Worm (Caenorhabditis elegans) whole organism, L3 larva: ENCODE results near the gene T25D1.1.
A peak's percentile ranks its signal among the peaks of the same experiment; 100 is the strongest.
"Not testable (repeated sequence)": the region's sequence is repeated elsewhere in the genome, so short reads cannot be mapped to it uniquely, and the experiment has no call there.

ENCODE experiments used
- R02D3.7 ChIP-seq: fragments of 150-350 bp; optimal IDR thresholded peaks from 2 replicates; lab custom pipeline; 2014; ENCODE audit warnings: missing biosample characterization, missing genetic modification characterization
- ZK546.5 ChIP-seq: sonication (generic microtip); optimal IDR thresholded peaks from 2 replicates; lab custom pipeline; 2017; ENCODE audit warnings: missing biosample characterization, missing genetic modification characterization
- aly-2 ChIP-seq: fragments of 150-350 bp; optimal IDR thresholded peaks from 2 replicates; lab custom pipeline; 2014; ENCODE audit warnings: missing biosample characterization, missing genetic modification characterization
- ama-1 ChIP-seq: fragments of 150-350 bp; optimal IDR thresholded peaks from 2 replicates; lab custom pipeline; 2018
- ceh-28 ChIP-seq: fragments of 150-350 bp; optimal IDR thresholded peaks from 2 replicates; lab custom pipeline; 2014; ENCODE audit warnings: missing biosample characterization, missing genetic modification reagents, missing genetic modification characterization
- ceh-82 ChIP-seq: fragments of 150-350 bp; optimal IDR thresholded peaks from 2 replicates; lab custom pipeline; 2014; ENCODE audit warnings: missing biosample characterization, missing genetic modification characterization
- ceh-9 ChIP-seq: sonication (generic microtip); optimal IDR thresholded peaks from 2 replicates; lab custom pipeline; 2018; ENCODE audit warnings: missing biosample characterization, missing genetic modification characterization
- daf-12 ChIP-seq: fragments of 150-350 bp; optimal IDR thresholded peaks from 2 replicates; lab custom pipeline; 2014; ENCODE audit warnings: missing biosample characterization, missing genetic modification reagents, missing genetic modification characterization
- egl-27 ChIP-seq: sonication (generic microtip); optimal IDR thresholded peaks from 4 replicates; lab custom pipeline; 2017; ENCODE audit warnings: missing biosample characterization, missing genetic modification reagents, missing genetic modification characterization
- elt-2 ChIP-seq: sonication (generic microtip); optimal IDR thresholded peaks from 2 replicates; lab custom pipeline; 2016; ENCODE audit warnings: missing genetic modification reagents, mild to moderate bottlenecking, missing genetic modification characterization, missing compliant biosample characterization
- elt-3 ChIP-seq, 3 experiments: fragments of 150-350 bp in 1 of 3; sonication (generic microtip) in 2 of 3; optimal IDR thresholded peaks; 2 replicates in 2 of 3; 4 replicates in 1 of 3; lab custom pipeline; 2014 to 2017; ENCODE audit warnings: missing biosample characterization in 3 of 3, missing genetic modification characterization in 3 of 3
- eor-1 ChIP-seq, 2 experiments: fragments of 150-350 bp; optimal IDR thresholded peaks; 2 replicates each; lab custom pipeline; 2014 to 2018; ENCODE audit warnings: missing biosample characterization in 2 of 2, missing genetic modification characterization in 2 of 2
- fkh-2 ChIP-seq: fragments of 150-350 bp; optimal IDR thresholded peaks from 2 replicates; lab custom pipeline; 2014; ENCODE audit warnings: missing biosample characterization, missing genetic modification reagents, missing genetic modification characterization
- fos-1 ChIP-seq: fragments of 150-350 bp; optimal IDR thresholded peaks from 2 replicates; lab custom pipeline; 2014; ENCODE audit warnings: missing biosample characterization, missing genetic modification characterization
- hmg-11 ChIP-seq: sonication (generic microtip); optimal IDR thresholded peaks from 2 replicates; lab custom pipeline; 2016; ENCODE audit warnings: missing genetic modification characterization, missing compliant biosample characterization
- lin-39 ChIP-seq: fragments of 150-350 bp; optimal IDR thresholded peaks from 2 replicates; lab custom pipeline; 2018; ENCODE audit warnings: missing biosample characterization, missing genetic modification reagents, missing genetic modification characterization
- lsy-12 ChIP-seq: sonication (generic microtip); optimal IDR thresholded peaks from 2 replicates; lab custom pipeline; 2016; ENCODE audit warnings: mild to moderate bottlenecking, missing genetic modification characterization, missing compliant biosample characterization
- mdl-1 ChIP-seq: fragments of 150-350 bp; optimal IDR thresholded peaks from 2 replicates; lab custom pipeline; 2014; ENCODE audit warnings: missing biosample characterization, missing genetic modification characterization
- mml-1 ChIP-seq: fragments of 150-350 bp; sonication (generic microtip); optimal IDR thresholded peaks from 3 replicates; lab custom pipeline; 2014; ENCODE audit warnings: missing biosample characterization, missing genetic modification characterization
- nfya-1 ChIP-seq: sonication (generic microtip); optimal IDR thresholded peaks from 2 replicates; lab custom pipeline; 2017; ENCODE audit warnings: missing genetic modification characterization, mild to moderate bottlenecking, missing compliant biosample characterization, antibody characterized with exemption, moderate library complexity; ENCODE audit not compliant: insufficient read depth
- nhr-11 ChIP-seq: fragments of 150-350 bp; optimal IDR thresholded peaks from 2 replicates; lab custom pipeline; 2014; ENCODE audit warnings: missing biosample characterization, missing genetic modification characterization
- nhr-12 ChIP-seq: fragments of 150-350 bp; optimal IDR thresholded peaks from 2 replicates; lab custom pipeline; 2014; ENCODE audit warnings: missing biosample characterization, missing genetic modification characterization
- nhr-23 ChIP-seq: fragments of 150-350 bp; optimal IDR thresholded peaks from 2 replicates; lab custom pipeline; 2014; ENCODE audit warnings: missing biosample characterization, missing genetic modification reagents, missing genetic modification characterization
- nhr-237 ChIP-seq: fragments of 150-350 bp; optimal IDR thresholded peaks from 2 replicates; lab custom pipeline; 2014; ENCODE audit warnings: missing biosample characterization, missing genetic modification characterization
- nhr-28 ChIP-seq: fragments of 150-350 bp; optimal IDR thresholded peaks from 2 replicates; lab custom pipeline; 2014; ENCODE audit warnings: missing biosample characterization, missing genetic modification characterization
- nhr-43 ChIP-seq: sonication (generic microtip); optimal IDR thresholded peaks from 2 replicates; lab custom pipeline; 2016; ENCODE audit warnings: mild to moderate bottlenecking, missing genetic modification characterization, missing compliant biosample characterization; ENCODE audit not compliant: poor library complexity, severe bottlenecking
- nhr-67 ChIP-seq: fragments of 150-350 bp; optimal IDR thresholded peaks from 2 replicates; lab custom pipeline; 2014; ENCODE audit warnings: missing biosample characterization, missing genetic modification characterization
- nhr-76 ChIP-seq: fragments of 150-350 bp; sonication (generic microtip); optimal IDR thresholded peaks from 5 replicates; lab custom pipeline; 2014; ENCODE audit warnings: missing biosample characterization, missing genetic modification characterization
- pha-4 ChIP-seq: fragments of 150-350 bp; optimal IDR thresholded peaks from 2 replicates; lab custom pipeline; 2014; ENCODE audit warnings: missing biosample characterization, missing genetic modification reagents, missing genetic modification characterization
- snpc-4 ChIP-seq: fragments of 150-350 bp; optimal IDR thresholded peaks from 2 replicates; lab custom pipeline; 2014; ENCODE audit warnings: missing biosample characterization, missing genetic modification characterization
- tbx-2 ChIP-seq: sonication (generic microtip); optimal IDR thresholded peaks from 2 replicates; lab custom pipeline; 2016; ENCODE audit warnings: mild to moderate bottlenecking, missing genetic modification characterization, missing compliant biosample characterization
- unc-39 ChIP-seq: sonication (generic microtip); optimal IDR thresholded peaks from 4 replicates; lab custom pipeline; 2017; ENCODE audit warnings: missing biosample characterization, missing genetic modification characterization
- unc-62 ChIP-seq: fragments of 150-350 bp; sonication (generic microtip); optimal IDR thresholded peaks from 4 replicates; lab custom pipeline; 2014; ENCODE audit warnings: missing biosample characterization, missing genetic modification reagents, missing genetic modification characterization
- zag-1 ChIP-seq: fragments of 150-350 bp; optimal IDR thresholded peaks from 2 replicates; lab custom pipeline; 2014; ENCODE audit warnings: missing biosample characterization, missing genetic modification characterization
- ztf-4 ChIP-seq: fragments of 150-350 bp; optimal IDR thresholded peaks from 2 replicates; lab custom pipeline; 2014; ENCODE audit warnings: missing biosample characterization, missing genetic modification characterization

The T25D1.1 gene

DNA sequence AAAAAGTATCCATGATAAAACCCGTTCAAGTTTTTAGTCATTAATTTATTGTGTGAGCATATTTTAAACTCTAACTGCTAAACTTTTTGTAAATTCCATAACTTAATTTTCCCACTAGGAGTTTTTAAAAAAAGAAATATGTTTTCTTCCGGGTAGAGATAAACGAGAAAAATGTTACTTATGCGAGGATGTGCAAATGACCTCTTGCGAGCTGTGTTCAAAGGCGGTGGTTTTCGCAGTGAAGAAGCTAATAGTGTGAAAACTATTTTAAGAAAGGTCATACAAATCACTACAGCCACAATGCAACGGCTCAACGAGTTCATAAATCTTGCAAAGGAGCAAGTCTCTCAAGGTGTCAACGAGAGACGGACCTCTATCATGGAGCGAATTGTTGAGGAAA lies 18.6 kb upstream of the T25D1.1 start, which contains the start of gene K05G3.1:
Gene K05G3.1, plus strand, starts transcription at position 301 of the 400 bp plus-strand sequence.
- TF ChIP-seq nhr-76 (no peak), pha-4 (tag; lab: Kevin White, UChicago) (no peak), ceh-28 (tag; lab: Kevin White, UChicago) (no peak), ztf-4 (tag; lab: Kevin White, UChicago) (no peak), nhr-237 (no peak), ceh-9 (tag; lab: Kevin White, UChicago) (no peak), elt-2 (tag; lab: Kevin White, UChicago) (no peak), fkh-2 (tag; lab: Kevin White, UChicago) (no peak), elt-3 (tag; optimal IDR thresholded peaks at IDR 0.05; lab: Kevin White, UChicago) (no peak), nhr-12 (tag; lab: Kevin White, UChicago) (no peak), mdl-1 (no peak), lin-39 (tag; lab: Kevin White, UChicago) (no peak), daf-12 (tag; lab: Kevin White, UChicago) (no peak), hmg-11 (tag; lab: Kevin White, UChicago) (no peak), eor-1 (tag; optimal IDR thresholded peaks at IDR 0.05; lab: Kevin White, UChicago) (no peak), tbx-2 (tag; lab: Kevin White, UChicago) (no peak), mml-1 (tag; lab: Kevin White, UChicago) (no peak), nhr-11 (tag; lab: Kevin White, UChicago) (no peak)

DNA sequence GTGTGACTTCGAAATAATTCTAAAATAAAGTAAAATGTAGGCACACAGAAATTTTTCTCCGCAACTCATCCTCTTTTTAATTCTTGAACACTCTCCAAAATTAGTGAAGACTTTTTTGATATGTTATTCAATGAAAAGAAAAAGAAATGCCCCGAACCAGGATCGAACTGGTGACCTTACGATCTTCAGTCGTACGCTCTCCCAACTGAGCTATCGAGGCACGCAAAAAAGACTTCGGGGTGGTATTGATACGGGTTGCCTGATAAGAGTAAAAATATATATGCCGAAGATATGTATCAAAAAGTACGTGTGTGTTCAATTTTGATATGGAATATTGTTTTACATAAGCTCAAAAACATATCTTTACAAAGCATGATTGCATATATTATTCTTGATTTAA lies 16.6 kb upstream of the T25D1.1 start:
- no peak for TF ChIP-seq egl-27 (tag; lab: Kevin White, UChicago)
- no peak for TF ChIP-seq daf-12 (tag; lab: Kevin White, UChicago)
- no peak for TF ChIP-seq nhr-76
- peak; percentile 13 for TF ChIP-seq nfya-1 (tag; lab: Kevin White, UChicago)
- peak; percentile 18 for TF ChIP-seq elt-2 (tag; lab: Kevin White, UChicago)
- TF ChIP-seq ZK546.5 (tag; lab: Kevin White, UChicago): no peak
- TF ChIP-seq fkh-2 (tag; lab: Kevin White, UChicago): no peak

DNA sequence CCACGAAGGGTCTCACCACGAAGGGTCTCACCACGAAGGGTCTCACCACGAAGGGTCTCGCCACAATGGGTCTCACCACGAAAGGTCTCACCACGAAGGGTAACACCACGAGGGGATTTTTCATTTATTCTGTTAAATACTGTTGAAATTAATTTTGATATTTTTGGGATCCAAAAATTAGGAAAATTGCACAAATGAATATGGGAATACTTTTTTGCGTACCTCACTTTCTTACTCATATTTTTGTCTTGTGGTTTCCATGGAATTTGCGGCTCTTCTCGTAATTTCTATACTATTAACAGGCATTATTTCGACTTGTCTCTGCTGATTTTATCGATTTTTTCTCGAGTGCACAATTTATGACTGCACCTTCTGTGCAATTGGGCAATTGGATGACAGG lies 14.3 kb upstream of the T25D1.1 start, which contains the start of gene T25D1.3:
Gene T25D1.3, plus strand, starts transcription at position 301 of the 400 bp plus-strand sequence.
- no peak for TF ChIP-seq nfya-1 (tag; lab: Kevin White, UChicago)
- no peak for TF ChIP-seq lin-39 (tag; lab: Kevin White, UChicago)
- TF ChIP-seq lsy-12 (tag; lab: Kevin White, UChicago): no peak
- no peak for TF ChIP-seq daf-12 (tag; lab: Kevin White, UChicago)
- no peak for TF ChIP-seq mdl-1
- TF ChIP-seq ceh-9 (tag; lab: Kevin White, UChicago): no peak
- no peak for TF ChIP-seq eor-1 (tag; optimal IDR thresholded peaks at IDR 0.05; lab: Kevin White, UChicago)
- no peak for TF ChIP-seq pha-4 (tag; lab: Kevin White, UChicago)
- no peak for TF ChIP-seq aly-2 (tag; lab: Kevin White, UChicago)
- TF ChIP-seq R02D3.7: no peak
- no peak for TF ChIP-seq mml-1 (tag; lab: Kevin White, UChicago)
- no peak for TF ChIP-seq ceh-82
- TF ChIP-seq nhr-28 (tag; lab: Kevin White, UChicago): no peak
- no peak for TF ChIP-seq egl-27 (tag; lab: Kevin White, UChicago)
- TF ChIP-seq fos-1 (tag; lab: Kevin White, UChicago): no peak
- no peak for TF ChIP-seq ama-1
- no peak for TF ChIP-seq unc-62 (GFP tag; lab: Kevin White, UChicago)
- TF ChIP-seq tbx-2 (tag; lab: Kevin White, UChicago): no peak
- no peak for TF ChIP-seq elt-3 (tag; optimal IDR thresholded peaks at IDR 0.05; lab: Kevin White, UChicago)
- no peak for TF ChIP-seq elt-2 (tag; lab: Kevin White, UChicago)

DNA sequence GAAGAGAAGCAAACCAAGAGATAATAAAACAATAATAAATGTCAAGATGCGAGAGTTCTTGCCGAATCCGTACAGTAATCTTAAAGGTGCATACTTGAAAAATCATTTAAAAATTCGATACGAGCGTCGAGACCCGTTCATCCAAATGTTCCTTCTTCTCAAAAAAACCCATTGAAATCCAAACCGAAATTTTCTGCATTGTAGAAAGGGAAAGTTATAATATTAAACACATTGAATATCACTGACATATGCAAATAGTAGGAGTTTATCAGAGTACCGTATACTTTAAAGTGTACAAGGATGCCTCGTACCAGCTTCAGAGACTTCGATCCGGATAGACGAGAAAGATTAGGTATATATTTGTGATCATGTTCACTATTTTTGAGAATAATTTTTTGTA lies 4.4 kb upstream of the T25D1.1 start, which contains the start of gene T25D1.2:
Gene T25D1.2, plus strand, starts transcription at position 301 of the 400 bp plus-strand sequence.
- TF ChIP-seq aly-2, nhr-23, mml-1 (tag; lab: Kevin White, UChicago): not testable (repeated sequence)
- TF ChIP-seq, all 47 proteins: peak for 0; not testable (repeated sequence) for 47

DNA sequence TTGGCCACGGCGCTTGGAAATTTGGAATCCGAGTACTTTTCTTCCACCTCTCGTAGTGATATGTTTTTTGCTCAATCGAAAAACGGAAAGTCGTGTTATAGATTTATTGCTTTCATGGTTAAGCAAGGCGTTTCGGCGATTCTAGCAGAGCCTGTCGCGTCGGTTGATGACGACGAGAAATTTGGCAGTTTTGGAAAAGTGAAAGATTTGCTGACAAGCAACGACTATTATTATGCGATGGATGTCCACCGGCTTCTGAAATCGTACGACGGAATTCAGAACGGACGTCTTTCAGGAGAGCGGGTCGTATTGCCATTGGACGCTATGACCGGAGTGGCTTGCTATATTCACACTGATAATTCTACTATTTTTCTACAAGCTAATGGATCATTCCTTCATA lies 846 bp upstream of the T25D1.1 start:
- TF ChIP-seq elt-3 (tag; optimal IDR thresholded peaks at IDR 0.05; lab: Kevin White, UChicago) (no peak), unc-39 (no peak), unc-62 (GFP tag; lab: Kevin White, UChicago) (no peak), lin-39 (tag; lab: Kevin White, UChicago) (no peak), snpc-4 (tag; lab: Kevin White, UChicago) (no peak), nhr-67 (tag; lab: Kevin White, UChicago) (no peak), ztf-4 (tag; lab: Kevin White, UChicago) (no peak), zag-1 (no peak), nfya-1 (tag; lab: Kevin White, UChicago) (no peak), mdl-1 (no peak), nhr-237 (no peak), fos-1 (tag; lab: Kevin White, UChicago) (no peak), nhr-43 (tag; lab: Kevin White, UChicago) (no peak)
